Worm (Caenorhabditis elegans): ENCODE results near the gene top-2.

ce11 chrII:11832475-11832874 is 42.5 kb upstream of the top-2 start, which contains the start of gene clec-144:
- no peak for TF ChIP-seq ceh-82 (tag; optimal IDR thresholded peaks at IDR 0.05)
- TF ChIP-seq nhr-237 (tag; optimal IDR thresholded peaks at IDR 0.05) = no peak
- no peak for TF ChIP-seq T26A8.4 (GFP tag; IDR thresholded peaks at IDR 0.05)
- TF ChIP-seq pqm-1 (tag; optimal IDR thresholded peaks at IDR 0.05) = no peak
- TF ChIP-seq ceh-62 (tag; optimal IDR thresholded peaks at IDR 0.05) = no peak
- no peak for TF ChIP-seq nhr-25 (tag; optimal IDR thresholded peaks at IDR 0.05; ENCODE audit: borderline replicate concordance, insufficient read depth)
- TF ChIP-seq mdl-1 (tag; optimal IDR thresholded peaks at IDR 0.05) = no peak
- no peak for TF ChIP-seq unc-130 (GFP tag; optimal IDR thresholded peaks at IDR 0.05)

All from whole organism, L4 larva.